Worm (Caenorhabditis elegans): Measurements from ENCODE around the gene R09A8.5.

The R09A8.5 gene

DNA sequence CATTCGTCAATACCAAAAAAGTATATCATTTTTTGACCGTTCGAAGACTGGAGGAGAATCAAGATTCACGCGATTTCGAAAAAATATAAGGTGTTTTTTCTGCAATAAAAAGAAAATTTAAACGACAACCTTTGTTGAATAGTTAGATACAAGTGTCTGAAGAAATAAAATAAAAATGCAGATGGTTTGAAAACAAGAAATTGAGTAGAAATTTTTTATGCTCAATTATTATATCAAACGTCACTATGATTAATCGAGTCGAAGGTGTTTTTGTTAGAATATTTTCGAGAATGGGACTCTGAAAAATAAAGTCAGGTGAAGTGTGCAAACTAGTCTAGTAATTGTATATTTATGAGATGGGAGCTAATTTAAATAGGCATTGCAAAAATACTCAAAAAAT, at the start of gene R09A8.5:
TSS of gene R09A8.5 (minus strand) at position 101 of the 400 bp plus-strand sequence.
- no peak for TF ChIP-seq ztf-29 (GFP tag; IDR thresholded peaks at IDR 0.05)
- no peak for TF ChIP-seq tab-1 (GFP tag; IDR thresholded peaks at IDR 0.05)
- no peak for TF ChIP-seq ztf-23 (GFP tag; IDR thresholded peaks at IDR 0.05)
- no peak for TF ChIP-seq med-1 (GFP tag; optimal IDR thresholded peaks at IDR 0.05; ENCODE audit: insufficient read depth)
- no peak for TF ChIP-seq flt-1 (GFP tag; IDR thresholded peaks at IDR 0.05)
- no peak for TF ChIP-seq cog-1 (tag; optimal IDR thresholded peaks at IDR 0.05)
- no peak for TF ChIP-seq klf-2 (GFP tag; conservative IDR thresholded peaks at IDR 0.05)
- TF ChIP-seq ref-1 (GFP tag; conservative IDR thresholded peaks at IDR 0.05): no peak
- no peak for TF ChIP-seq T22C8.4 (GFP tag; IDR thresholded peaks at IDR 0.05)

ce11 chrX:12689869-12690268, 49.5 kb upstream of the R09A8.5 start:
- no peak for TF ChIP-seq cog-1 (tag; optimal IDR thresholded peaks at IDR 0.05)
- no peak for TF ChIP-seq ref-1 (GFP tag; conservative IDR thresholded peaks at IDR 0.05)
- no peak for TF ChIP-seq tab-1 (GFP tag; IDR thresholded peaks at IDR 0.05)
- no peak for TF ChIP-seq T22C8.4 (GFP tag; IDR thresholded peaks at IDR 0.05)
- TF ChIP-seq ztf-23 (GFP tag; IDR thresholded peaks at IDR 0.05): no peak
- no peak for TF ChIP-seq ztf-29 (GFP tag; IDR thresholded peaks at IDR 0.05)
- TF ChIP-seq klf-2 (GFP tag; conservative IDR thresholded peaks at IDR 0.05): no peak
- TF ChIP-seq flt-1 (GFP tag; IDR thresholded peaks at IDR 0.05): no peak
- TF ChIP-seq med-1 (GFP tag; optimal IDR thresholded peaks at IDR 0.05; ENCODE audit: insufficient read depth): no peak

ce11 chrX:12688632-12689031, 48.3 kb upstream of the R09A8.5 start:
- TF ChIP-seq ref-1 (GFP tag; conservative IDR thresholded peaks at IDR 0.05) (no peak), cog-1 (tag; optimal IDR thresholded peaks at IDR 0.05) (no peak), klf-2 (GFP tag; conservative IDR thresholded peaks at IDR 0.05) (no peak), ztf-29 (GFP tag; IDR thresholded peaks at IDR 0.05) (no peak), ztf-23 (GFP tag; IDR thresholded peaks at IDR 0.05) (no peak), med-1 (GFP tag; optimal IDR thresholded peaks at IDR 0.05; ENCODE audit: insufficient read depth) (no peak), T22C8.4 (GFP tag; IDR thresholded peaks at IDR 0.05) (no peak), tab-1 (GFP tag; IDR thresholded peaks at IDR 0.05) (no peak), flt-1 (GFP tag; IDR thresholded peaks at IDR 0.05) (no peak)

ce11 chrX:12687482-12687881, 47.1 kb upstream of the R09A8.5 start:
- TF ChIP-seq ref-1 (GFP tag; conservative IDR thresholded peaks at IDR 0.05) (no peak), flt-1 (GFP tag; IDR thresholded peaks at IDR 0.05) (no peak), ztf-29 (GFP tag; IDR thresholded peaks at IDR 0.05) (no peak), cog-1 (tag; optimal IDR thresholded peaks at IDR 0.05) (no peak), ztf-23 (GFP tag; IDR thresholded peaks at IDR 0.05) (no peak), tab-1 (GFP tag; IDR thresholded peaks at IDR 0.05) (no peak), T22C8.4 (GFP tag; IDR thresholded peaks at IDR 0.05) (no peak), klf-2 (GFP tag; conservative IDR thresholded peaks at IDR 0.05) (no peak), med-1 (GFP tag; optimal IDR thresholded peaks at IDR 0.05; ENCODE audit: insufficient read depth) (no peak)

ce11 chrX:12679603-12680002, 39.2 kb upstream of the R09A8.5 start:
- no peak for TF ChIP-seq cog-1 (tag; optimal IDR thresholded peaks at IDR 0.05)
- no peak for TF ChIP-seq T22C8.4 (GFP tag; IDR thresholded peaks at IDR 0.05)
- TF ChIP-seq flt-1 (GFP tag; IDR thresholded peaks at IDR 0.05): no peak
- TF ChIP-seq ref-1 (GFP tag; conservative IDR thresholded peaks at IDR 0.05): no peak
- TF ChIP-seq med-1 (GFP tag; optimal IDR thresholded peaks at IDR 0.05; ENCODE audit: insufficient read depth): no peak
- TF ChIP-seq tab-1 (GFP tag; IDR thresholded peaks at IDR 0.05): no peak

- TF ChIP-seq tab-1 (GFP tag; IDR thresholded peaks at IDR 0.05) (no peak), med-1 (GFP tag; optimal IDR thresholded peaks at IDR 0.05; ENCODE audit: insufficient read depth) (no peak), flt-1 (GFP tag; IDR thresholded peaks at IDR 0.05) (no peak), klf-2 (GFP tag; conservative IDR thresholded peaks at IDR 0.05) (no peak), T22C8.4 (GFP tag; IDR thresholded peaks at IDR 0.05) (no peak), cog-1 (tag; optimal IDR thresholded peaks at IDR 0.05) (no peak), ztf-23 (GFP tag; IDR thresholded peaks at IDR 0.05) (no peak), ref-1 (GFP tag; conservative IDR thresholded peaks at IDR 0.05) (no peak)
Measured at ce11 chrX:12678532-12678931, 38.2 kb upstream of the R09A8.5 start, which contains the start of gene adt-1. adt-1 (plus strand) TSS chrX:12678832.

- TF ChIP-seq klf-2 (GFP tag; conservative IDR thresholded peaks at IDR 0.05) (no peak), ref-1 (GFP tag; conservative IDR thresholded peaks at IDR 0.05) (no peak), med-1 (GFP tag; optimal IDR thresholded peaks at IDR 0.05; ENCODE audit: insufficient read depth) (no peak)
Measured at ce11 chrX:12677113-12677512, 36.8 kb upstream of the R09A8.5 start.

ce11 chrX:12671638-12672290, 31.4 kb upstream of the R09A8.5 start:
- TF ChIP-seq cog-1 (tag; optimal IDR thresholded peaks at IDR 0.05) (no peak), T22C8.4 (GFP tag; IDR thresholded peaks at IDR 0.05) (no peak), ref-1 (GFP tag; conservative IDR thresholded peaks at IDR 0.05) (no peak), klf-2 (GFP tag; conservative IDR thresholded peaks at IDR 0.05) (no peak), flt-1 (GFP tag; IDR thresholded peaks at IDR 0.05) (no peak), ztf-23 (GFP tag; IDR thresholded peaks at IDR 0.05) (no peak), tab-1 (GFP tag; IDR thresholded peaks at IDR 0.05) (no peak), med-1 (GFP tag; optimal IDR thresholded peaks at IDR 0.05; ENCODE audit: insufficient read depth) (no peak), ztf-29 (GFP tag; IDR thresholded peaks at IDR 0.05) (no peak)

ce11 chrX:12670385-12670784, 30.0 kb upstream of the R09A8.5 start:
- TF ChIP-seq T22C8.4 (GFP tag; IDR thresholded peaks at IDR 0.05) (no peak), klf-2 (GFP tag; conservative IDR thresholded peaks at IDR 0.05) (no peak), med-1 (GFP tag; optimal IDR thresholded peaks at IDR 0.05; ENCODE audit: insufficient read depth) (no peak), cog-1 (tag; optimal IDR thresholded peaks at IDR 0.05) (peak; percentile 69), ztf-23 (GFP tag; IDR thresholded peaks at IDR 0.05) (no peak), flt-1 (GFP tag; IDR thresholded peaks at IDR 0.05) (peak; percentile 62), ref-1 (GFP tag; conservative IDR thresholded peaks at IDR 0.05) (no peak), tab-1 (GFP tag; IDR thresholded peaks at IDR 0.05) (no peak)
